Fruit fly (Drosophila melanogaster) whole organism, embryonic: Measurements from ENCODE around the gene SMSr.

ENCODE experiments used
- CG10654 ChIP-seq: fragments of 200-800 bp; sonication (Bioruptor generic); optimal IDR thresholded peaks from 2 replicates; lab custom pipeline; 2016; ENCODE audit warnings: missing biosample characterization, missing genetic modification characterization
- CG1529 ChIP-seq: fragments of 200-800 bp; sonication (Bioruptor generic); optimal IDR thresholded peaks from 3 replicates; lab custom pipeline; 2018; ENCODE audit warnings: missing biosample characterization, missing genetic modification characterization
- CG7839 ChIP-seq: fragments of 200-800 bp; sonication (Bioruptor generic); optimal IDR thresholded peaks from 3 replicates; lab custom pipeline; 2018; ENCODE audit warnings: missing biosample characterization, mild to moderate bottlenecking, missing genetic modification characterization, moderate library complexity
- Dll ChIP-seq: fragments of 200-800 bp; sonication (Bioruptor generic); IDR thresholded peaks from 4 replicates; pipeline ENCODE4 v1.3.6; 2022; ENCODE audit warnings: missing biosample characterization, missing genetic modification characterization; ENCODE audit not compliant: partially characterized antibody
- Xrp1 ChIP-seq: fragments of 200-800 bp; sonication (Bioruptor generic); IDR thresholded peaks from 2 replicates; pipeline ENCODE4 v1.3.6; 2022; ENCODE audit warnings: missing biosample characterization, missing genetic modification characterization
- emc ChIP-seq: fragments of 200-800 bp; sonication (Bioruptor generic); optimal IDR thresholded peaks from 2 replicates; lab custom pipeline; 2016; ENCODE audit warnings: missing biosample characterization, missing genetic modification characterization
- pfk ChIP-seq: fragments of 200-800 bp; sonication (Bioruptor generic); optimal IDR thresholded peaks from 2 replicates; lab custom pipeline; 2018; ENCODE audit warnings: missing biosample characterization, mild to moderate bottlenecking, missing genetic modification characterization, moderate library complexity

- TF ChIP-seq CG10654 (GFP tag; lab: Kevin White, UChicago) (no peak), CG7839 (no peak), Dll (GFP tag; lab: Robert Waterston, UW) (no peak), emc (GFP tag; lab: Kevin White, UChicago) (no peak), Xrp1 (no peak), pfk (GFP tag; lab: Kevin White, UChicago) (no peak), CG1529 (GFP tag; lab: Kevin White, UChicago) (no peak)
Observed at dm6 chr3L:7380395-7380794, 879 bp downstream of the SMSr start.
